Fruit fly (Drosophila melanogaster): Measurements from ENCODE around the gene disco-r.

dm6 chrX:16103482-16103881, 45.3 kb downstream of the disco-r start:
- TF ChIP-seq CG12768 (GFP tag; optimal IDR thresholded peaks at IDR 0.05) (no peak), bab1 (GFP tag; optimal IDR thresholded peaks at IDR 0.05) (no peak), kay (GFP tag; ENCODE audit: borderline replicate concordance) (no peak), CG14711 (tag; optimal IDR thresholded peaks at IDR 0.05) (no peak), tj (GFP tag; optimal IDR thresholded peaks at IDR 0.05) (no peak), Crg-1 (GFP tag; optimal IDR thresholded peaks at IDR 0.05) (no peak), cnc (optimal IDR thresholded peaks at IDR 0.05) (no peak), CG7101 (tag; optimal IDR thresholded peaks at IDR 0.05) (no peak), CG11617 (GFP tag; optimal IDR thresholded peaks at IDR 0.05) (no peak), Mnt (GFP tag; optimal IDR thresholded peaks at IDR 0.05) (no peak), toe (GFP tag; optimal IDR thresholded peaks at IDR 0.05) (no peak), CG7045 (GFP tag; optimal IDR thresholded peaks at IDR 0.05) (no peak), Hr96 (GFP tag; optimal IDR thresholded peaks at IDR 0.05) (no peak), CG5204 (GFP tag; optimal IDR thresholded peaks at IDR 0.05) (no peak)

Data from whole organism, adult.